Worm (Caenorhabditis elegans) whole organism, L1 larva: ENCODE data around the gene sth-1.

Source experiments
- C34B4.2 ChIP-seq: sonication (generic microtip); optimal IDR thresholded peaks from 2 replicates; lab custom pipeline; 2017; ENCODE audit warnings: mild to moderate bottlenecking, missing genetic modification characterization, missing compliant biosample characterization
- F16B12.6 ChIP-seq: fragments of 150-350 bp; optimal IDR thresholded peaks from 2 replicates; lab custom pipeline; 2014; ENCODE audit warnings: missing biosample characterization, missing genetic modification characterization
- aly-2 ChIP-seq: fragments of 150-350 bp; optimal IDR thresholded peaks from 2 replicates; lab custom pipeline; 2014; ENCODE audit warnings: missing biosample characterization, missing genetic modification characterization
- ama-1 ChIP-seq: fragments of 150-350 bp; optimal IDR thresholded peaks from 2 replicates; lab custom pipeline; 2014
- blmp-1 ChIP-seq: fragments of 150-350 bp; optimal IDR thresholded peaks from 2 replicates; lab custom pipeline; 2014; ENCODE audit warnings: missing biosample characterization, missing genetic modification characterization
- ceh-63 ChIP-seq: fragments of 200-800 bp; sonication (Bioruptor generic); optimal IDR thresholded peaks from 2 replicates; lab custom pipeline; 2018; ENCODE audit warnings: mild to moderate bottlenecking, missing genetic modification characterization, missing compliant biosample characterization
- ceh-88 ChIP-seq: fragments of 200-800 bp; sonication (Bioruptor generic); IDR thresholded peaks from 2 replicates; pipeline ENCODE4 v1.3.6; 2022; ENCODE audit warnings: missing genetic modification characterization, missing compliant biosample characterization
- efl-1 ChIP-seq, 4 experiments: fragments of 150-350 bp; optimal IDR thresholded peaks in 3 of 4; peaks in 1 of 4; 1 replicate in 1 of 4; 2 replicates in 3 of 4; lab custom pipeline; 2014; ENCODE audit warnings: missing biosample characterization in 2 of 4, missing genetic modification characterization in 2 of 4, missing genetic modification reagents in 2 of 4
- egl-27 ChIP-seq, 2 experiments: fragments of 150-350 bp in 1 of 2; sonication (generic microtip); optimal IDR thresholded peaks; 3 replicates each; lab custom pipeline; 2017 to 2018; ENCODE audit warnings: missing biosample characterization in 2 of 2, missing genetic modification characterization in 2 of 2, missing genetic modification reagents in 2 of 2
- elt-2 ChIP-seq: sonication (generic microtip); optimal IDR thresholded peaks from 2 replicates; lab custom pipeline; 2016; ENCODE audit warnings: missing genetic modification characterization, mild to moderate bottlenecking, inconsistent platforms, missing compliant biosample characterization, missing genetic modification reagents
- fkh-10 ChIP-seq: sonication (generic microtip); optimal IDR thresholded peaks from 2 replicates; lab custom pipeline; 2017; ENCODE audit warnings: missing biosample characterization, missing genetic modification reagents, missing genetic modification characterization
- fkh-4 ChIP-seq: sonication (generic microtip); optimal IDR thresholded peaks from 2 replicates; lab custom pipeline; 2016; ENCODE audit warnings: missing compliant biosample characterization, missing genetic modification characterization, borderline replicate concordance
- fos-1 ChIP-seq: fragments of 150-350 bp; optimal IDR thresholded peaks from 2 replicates; lab custom pipeline; 2014; ENCODE audit warnings: missing biosample characterization, missing genetic modification characterization
- grh-1 ChIP-seq: fragments of 200-800 bp; sonication (Bioruptor generic); IDR thresholded peaks from 2 replicates; pipeline ENCODE4 v1.3.6; 2022; ENCODE audit warnings: missing genetic modification reagents, missing genetic modification characterization, missing compliant biosample characterization
- irx-1 ChIP-seq: sonication (generic microtip); optimal IDR thresholded peaks from 2 replicates; lab custom pipeline; 2016; ENCODE audit warnings: missing genetic modification characterization, missing compliant biosample characterization
- isw-1 ChIP-seq: fragments of 200-800 bp; sonication (Bioruptor generic); IDR thresholded peaks from 2 replicates; pipeline ENCODE4 v1.3.6; 2022; ENCODE audit warnings: missing genetic modification characterization, missing compliant biosample characterization
- jun-1 ChIP-seq: fragments of 150-350 bp; optimal IDR thresholded peaks from 2 replicates; lab custom pipeline; 2014; ENCODE audit warnings: missing biosample characterization, missing genetic modification reagents, missing genetic modification characterization
- lin-14 ChIP-seq: fragments of 200-800 bp; sonication (Bioruptor generic); optimal IDR thresholded peaks from 2 replicates; lab custom pipeline; 2018; ENCODE audit warnings: mild to moderate bottlenecking, missing genetic modification characterization, moderate library complexity, missing compliant biosample characterization
- lin-35 ChIP-seq, 2 experiments: fragments of 150-350 bp; optimal IDR thresholded peaks; 2 replicates each; lab custom pipeline; 2014; ENCODE audit warnings: missing biosample characterization in 2 of 2, missing genetic modification characterization in 2 of 2, missing genetic modification reagents in 2 of 2
- lin-39 ChIP-seq: fragments of 150-350 bp; optimal IDR thresholded peaks from 2 replicates; lab custom pipeline; 2014; ENCODE audit warnings: missing biosample characterization, missing genetic modification reagents, missing genetic modification characterization
- lir-3 ChIP-seq: sonication (generic microtip); optimal IDR thresholded peaks from 2 replicates; lab custom pipeline; 2016; ENCODE audit warnings: mild to moderate bottlenecking, missing genetic modification characterization, moderate library complexity, missing compliant biosample characterization; ENCODE audit not compliant: poor library complexity
- mef-2 ChIP-seq: fragments of 150-350 bp; optimal IDR thresholded peaks from 2 replicates; lab custom pipeline; 2014; ENCODE audit warnings: missing biosample characterization, missing genetic modification characterization
- nhr-11 ChIP-seq: fragments of 150-350 bp; optimal IDR thresholded peaks from 2 replicates; lab custom pipeline; 2014; ENCODE audit warnings: missing biosample characterization, missing genetic modification characterization
- nhr-19 ChIP-seq: fragments of 200-800 bp; sonication (Bioruptor generic); conservative IDR thresholded peaks from 2 replicates; pipeline ENCODE4 v1.3.6; 2022; ENCODE audit warnings: missing genetic modification characterization, missing compliant biosample characterization
- nhr-20 ChIP-seq: sonication (generic microtip); optimal IDR thresholded peaks from 2 replicates; lab custom pipeline; 2016; ENCODE audit warnings: mild to moderate bottlenecking, missing genetic modification characterization, missing compliant biosample characterization
- nhr-28 ChIP-seq: fragments of 150-350 bp; optimal IDR thresholded peaks from 2 replicates; lab custom pipeline; 2014; ENCODE audit warnings: missing biosample characterization, missing genetic modification characterization
- pag-3 ChIP-seq: sonication (generic microtip); optimal IDR thresholded peaks from 2 replicates; lab custom pipeline; 2017; ENCODE audit warnings: missing genetic modification characterization, mild to moderate bottlenecking, missing compliant biosample characterization, antibody characterized with exemption, borderline replicate concordance; ENCODE audit not compliant: insufficient read depth
- pqm-1 ChIP-seq: sonication (generic microtip); optimal IDR thresholded peaks from 3 replicates; lab custom pipeline; 2017; ENCODE audit warnings: missing biosample characterization, missing genetic modification characterization
- snpc-4 ChIP-seq: fragments of 150-350 bp; optimal IDR thresholded peaks from 2 replicates; lab custom pipeline; 2014; ENCODE audit warnings: missing biosample characterization, missing genetic modification characterization
- snu-23 ChIP-seq: sonication (generic microtip); optimal IDR thresholded peaks from 2 replicates; lab custom pipeline; 2016; ENCODE audit warnings: missing genetic modification characterization, missing compliant biosample characterization
- sptf-1 ChIP-seq: fragments of 150-350 bp; optimal IDR thresholded peaks from 2 replicates; lab custom pipeline; 2014; ENCODE audit warnings: missing biosample characterization, missing genetic modification characterization
- swsn-7 ChIP-seq: sonication (generic microtip); optimal IDR thresholded peaks from 2 replicates; lab custom pipeline; 2016; ENCODE audit warnings: missing genetic modification characterization, missing compliant biosample characterization
- tbx-2 ChIP-seq: sonication (generic microtip); optimal IDR thresholded peaks from 2 replicates; lab custom pipeline; 2016; ENCODE audit warnings: missing genetic modification characterization, missing compliant biosample characterization
- tlp-1 ChIP-seq: fragments of 150-350 bp; optimal IDR thresholded peaks from 2 replicates; lab custom pipeline; 2014; ENCODE audit warnings: missing biosample characterization, missing genetic modification characterization
- unc-130 ChIP-seq: fragments of 150-350 bp; optimal IDR thresholded peaks from 2 replicates; lab custom pipeline; 2017; ENCODE audit warnings: missing biosample characterization, missing genetic modification characterization, inconsistent platforms
- unc-62 ChIP-seq: fragments of 150-350 bp; optimal IDR thresholded peaks from 2 replicates; lab custom pipeline; 2014; ENCODE audit warnings: missing biosample characterization, missing genetic modification reagents, missing genetic modification characterization
- unc-86 ChIP-seq: sonication (generic microtip); optimal IDR thresholded peaks from 2 replicates; lab custom pipeline; 2016; ENCODE audit warnings: missing genetic modification characterization, missing compliant biosample characterization
- unc-98 ChIP-seq: fragments of 200-800 bp; sonication (Bioruptor generic); IDR thresholded peaks from 2 replicates; pipeline ENCODE4 v1.3.6; 2022; ENCODE audit warnings: missing genetic modification characterization, missing compliant biosample characterization
- xbp-1 ChIP-seq: sonication (generic microtip); optimal IDR thresholded peaks from 2 replicates; lab custom pipeline; 2016; ENCODE audit warnings: missing genetic modification characterization, missing compliant biosample characterization
- ztf-11 ChIP-seq, 2 experiments: sonication (generic microtip); optimal IDR thresholded peaks; 2 replicates each; lab custom pipeline; 2016 to 2017; ENCODE audit warnings: missing genetic modification characterization in 2 of 2, missing biosample characterization in 1 of 2, missing compliant biosample characterization in 1 of 2
- ztf-4 ChIP-seq: fragments of 150-350 bp; optimal IDR thresholded peaks from 2 replicates; lab custom pipeline; 2014; ENCODE audit warnings: missing biosample characterization, missing genetic modification characterization

The sth-1 gene

ce11 chrV:8014710-8015314, 37.1 kb upstream of the sth-1 start:
- peak; percentile 67 for TF ChIP-seq snpc-4 (tag; lab: Kevin White, UChicago)

- TF ChIP-seq pqm-1 (tag; lab: Kevin White, UChicago) = no peak
Measured at ce11 chrV:8016928-8017327, 35.0 kb upstream of the sth-1 start, which contains the start of gene sptl-2. sptl-2 (plus strand) TSS chrV:8017207.

DNA sequence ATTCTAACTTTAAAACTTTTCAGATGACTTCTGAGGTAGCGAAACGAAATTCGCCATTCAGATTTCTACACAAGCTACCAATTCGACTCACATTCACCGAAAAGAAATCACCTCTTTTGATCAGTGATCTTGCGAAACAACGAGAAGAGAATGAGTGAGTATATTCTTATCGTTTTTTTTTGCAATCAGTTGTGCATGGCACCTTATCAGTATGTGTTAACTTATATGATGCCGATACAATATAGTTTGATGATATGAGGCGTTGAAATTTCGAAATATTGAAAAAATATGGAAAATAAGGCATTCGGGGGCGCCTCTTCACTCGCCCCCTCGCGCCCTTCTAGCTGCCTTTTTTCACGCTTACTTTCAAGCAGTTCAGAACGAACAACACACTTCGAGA, 34.0 kb upstream of the sth-1 start:
- TF ChIP-seq fkh-4 (tag; lab: Kevin White, UChicago) (no peak), pqm-1 (tag; lab: Kevin White, UChicago) (peak; percentile 67), fos-1 (tag; lab: Kevin White, UChicago) (no peak), tlp-1 (tag; lab: Kevin White, UChicago) (peak; percentile 58), jun-1 (peak; percentile 14), ama-1 (no peak), xbp-1 (tag; lab: Kevin White, UChicago) (no peak), lin-35 (GFP tag; optimal IDR thresholded peaks at IDR 0.05; lab: Kevin White, UChicago) (peak in 1 of 2 experiments; percentile 23), elt-2 (peak; percentile 75), unc-98 (GFP tag; lab: Robert Waterston, UW) (no peak), ztf-4 (tag; lab: Kevin White, UChicago) (no peak), nhr-11 (tag; lab: Kevin White, UChicago) (no peak), tbx-2 (no peak), C34B4.2 (tag; lab: Kevin White, UChicago) (no peak), F16B12.6 (tag; lab: Kevin White, UChicago) (no peak), nhr-20 (tag; lab: Kevin White, UChicago) (peak; percentile 43)

ce11 chrV:8018919-8019318, 33.0 kb upstream of the sth-1 start:
- no peak for TF ChIP-seq nhr-19
- no peak for TF ChIP-seq nhr-28
- no peak for TF ChIP-seq pag-3 (tag; lab: Kevin White, UChicago)
- TF ChIP-seq elt-2 = peak; percentile 18
- TF ChIP-seq egl-27 (tag; optimal IDR thresholded peaks at IDR 0.05; lab: Kevin White, UChicago) = no peak

DNA sequence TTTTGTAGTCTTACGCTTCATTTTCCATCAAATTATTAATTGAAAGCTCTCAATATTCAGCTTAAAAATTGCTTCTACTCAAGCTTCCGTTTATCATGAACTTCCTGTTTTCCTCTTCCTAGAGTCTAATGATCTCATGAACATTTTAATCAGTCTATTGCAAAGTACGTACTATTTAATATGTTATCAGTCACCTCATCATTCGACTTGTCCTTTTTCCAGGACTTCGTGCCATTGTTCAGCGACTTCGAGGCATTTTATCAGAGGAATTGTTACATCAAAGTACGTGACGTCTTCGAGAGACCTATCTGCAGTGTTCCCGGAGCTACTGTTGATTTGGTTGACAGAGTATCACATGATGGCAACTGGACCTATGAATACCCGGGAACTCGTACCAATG, 32.2 kb upstream of the sth-1 start:
- TF ChIP-seq aly-2 (tag; lab: Kevin White, UChicago) (no peak), ceh-88 (GFP tag; lab: Robert Waterston, UW) (no peak), jun-1 (no peak), snu-23 (GFP tag; lab: Kevin White, UChicago) (no peak), lin-14 (no peak), unc-86 (no peak), elt-2 (peak; percentile 17), fkh-10 (no peak), grh-1 (GFP tag; lab: Robert Waterston, UW) (no peak), unc-62 (GFP tag; lab: Kevin White, UChicago) (no peak), pqm-1 (tag; lab: Kevin White, UChicago) (peak; percentile 1), ztf-11 (tag; optimal IDR thresholded peaks at IDR 0.05; lab: Kevin White, UChicago) (no peak)
- TF ChIP-seq, all 84 proteins: peak for 2

ce11 chrV:8022040-8022439, 29.9 kb upstream of the sth-1 start, which contains the start of gene ech-3:
ech-3 (plus strand) TSS chrV:8022217.
- TF ChIP-seq unc-98 (GFP tag; lab: Robert Waterston, UW) (no peak), nhr-11 (tag; lab: Kevin White, UChicago) (no peak), irx-1 (tag; lab: Kevin White, UChicago) (no peak), swsn-7 (tag; lab: Kevin White, UChicago) (no peak), nhr-20 (tag; lab: Kevin White, UChicago) (peak; percentile 31), isw-1 (GFP tag; lab: Robert Waterston, UW) (no peak), ztf-11 (tag; optimal IDR thresholded peaks at IDR 0.05; lab: Kevin White, UChicago) (no peak), lin-35 (GFP tag; optimal IDR thresholded peaks at IDR 0.05; lab: Kevin White, UChicago) (peak in 1 of 2 experiments; percentile 30), pag-3 (tag; lab: Kevin White, UChicago) (no peak), lir-3 (no peak), efl-1 (optimal IDR thresholded peaks at IDR 0.05; lab: Kevin White, UChicago) (peak in 1 of 2 experiments; percentile 5), efl-1 (GFP tag; optimal IDR thresholded peaks at IDR 0.05 in 1 of 2; lab: Kevin White, UChicago) (peak in 1 of 2 experiments; percentile 84), sptf-1 (tag; lab: Kevin White, UChicago) (no peak), xbp-1 (tag; lab: Kevin White, UChicago) (no peak), blmp-1 (tag; lab: Kevin White, UChicago) (peak; percentile 8), lin-39 (tag; lab: Kevin White, UChicago) (no peak), unc-130 (tag; lab: Kevin White, UChicago) (no peak), mef-2 (no peak), ceh-63 (GFP tag; lab: Kevin White, UChicago) (no peak)
